Worm (Caenorhabditis elegans): ENCODE measurements around the gene ZC443.1.

Gene ZC443.1

ce11 chrV:12806190-12806589, 3.7 kb downstream of the ZC443.1 start, which contains the start of gene ZC443.7:
Gene ZC443.7 (plus strand): TSS chrV:12806490.
- TF ChIP-seq pag-3 (tag; optimal IDR thresholded peaks at IDR 0.05; ENCODE audit: borderline replicate concordance, insufficient read depth) = no peak
- no peak for TF ChIP-seq efl-1 (optimal IDR thresholded peaks at IDR 0.05)
- no peak for TF ChIP-seq efl-1 (GFP tag; optimal IDR thresholded peaks at IDR 0.05 in 1 of 2)
- TF ChIP-seq hlh-4 (tag; optimal IDR thresholded peaks at IDR 0.05) = no peak
- TF ChIP-seq mdl-1 (tag; optimal IDR thresholded peaks at IDR 0.05) = no peak
- no peak for TF ChIP-seq ceh-8 (GFP tag; optimal IDR thresholded peaks at IDR 0.05)
- TF ChIP-seq pax-3 (tag; optimal IDR thresholded peaks at IDR 0.05) = no peak

DNA sequence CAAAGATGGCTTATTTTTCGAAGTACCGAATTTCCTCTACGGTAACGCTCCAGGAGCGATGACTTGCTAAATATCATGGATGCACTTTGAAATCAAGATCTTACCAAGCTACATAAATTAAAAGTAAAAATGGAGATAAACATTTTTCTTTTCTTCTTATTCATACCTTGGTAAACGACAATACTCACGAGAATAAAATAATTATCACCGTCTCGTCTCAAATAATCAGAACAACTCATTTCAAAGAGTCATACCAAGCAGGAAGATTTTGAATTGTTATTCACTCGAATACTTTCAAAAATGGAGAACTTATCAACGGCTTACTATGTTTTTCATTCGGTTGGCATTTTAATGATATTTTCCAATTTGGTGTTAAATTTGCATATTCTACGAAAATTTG, 6.6 kb downstream of the ZC443.1 start, which contains the start of gene srbc-45:
TSS of gene srbc-45 (plus strand) at position 301 of the 400 bp plus-strand sequence.
- TF ChIP-seq tbx-2 (tag; optimal IDR thresholded peaks at IDR 0.05) (no peak), unc-30 (tag; optimal IDR thresholded peaks at IDR 0.05) (no peak), fkh-8 (tag; optimal IDR thresholded peaks at IDR 0.05) (no peak), ztf-4 (tag; optimal IDR thresholded peaks at IDR 0.05) (no peak), lsy-2 (tag; optimal IDR thresholded peaks at IDR 0.05) (no peak), dsc-1 (tag; optimal IDR thresholded peaks at IDR 0.05) (no peak), unc-98 (GFP tag; IDR thresholded peaks at IDR 0.05) (no peak), C34B4.2 (tag; optimal IDR thresholded peaks at IDR 0.05) (no peak), snu-23 (GFP tag; optimal IDR thresholded peaks at IDR 0.05) (no peak), blmp-1 (tag; optimal IDR thresholded peaks at IDR 0.05) (no peak), elt-2 (tag; optimal IDR thresholded peaks at IDR 0.05) (no peak), skn-1 (tag; optimal IDR thresholded peaks at IDR 0.05) (no peak), nhr-85 (tag) (no peak), lin-15B (tag; optimal IDR thresholded peaks at IDR 0.05) (no peak)

ce11 chrV:12800171-12800570, 9.7 kb downstream of the ZC443.1 start, which contains the start of gene ugt-3:
Gene ugt-3 (minus strand): TSS chrV:12800271.
- TF ChIP-seq lir-3 (tag; optimal IDR thresholded peaks at IDR 0.05; ENCODE audit: poor library complexity) (no peak), alr-1 (tag; optimal IDR thresholded peaks at IDR 0.05; ENCODE audit: borderline replicate concordance) (no peak), fkh-10 (GFP tag; optimal IDR thresholded peaks at IDR 0.05) (no peak), elt-3 (tag; optimal IDR thresholded peaks at IDR 0.05) (no peak), snu-23 (GFP tag; optimal IDR thresholded peaks at IDR 0.05) (no peak), zag-1 (tag; optimal IDR thresholded peaks at IDR 0.05) (no peak), fos-1 (tag; optimal IDR thresholded peaks at IDR 0.05) (no peak), nhr-19 (GFP tag; conservative IDR thresholded peaks at IDR 0.05) (no peak), ztf-11 (tag; optimal IDR thresholded peaks at IDR 0.05) (no peak), efl-1 (optimal IDR thresholded peaks at IDR 0.05) (no peak), efl-1 (GFP tag; optimal IDR thresholded peaks at IDR 0.05 in 1 of 2) (no peak), tlp-1 (tag; optimal IDR thresholded peaks at IDR 0.05) (no peak), mef-2 (tag; optimal IDR thresholded peaks at IDR 0.05) (no peak), hlh-17 (GFP tag; optimal IDR thresholded peaks at IDR 0.05; ENCODE audit: borderline replicate concordance) (no peak), nhr-76 (tag; optimal IDR thresholded peaks at IDR 0.05) (no peak), lin-14 (GFP tag; optimal IDR thresholded peaks at IDR 0.05) (no peak), ztf-4 (tag; optimal IDR thresholded peaks at IDR 0.05) (no peak), ces-1 (GFP tag; optimal IDR thresholded peaks at IDR 0.05) (no peak), unc-62 (GFP tag; optimal IDR thresholded peaks at IDR 0.05) (no peak), swsn-7 (tag; optimal IDR thresholded peaks at IDR 0.05) (no peak)

- TF ChIP-seq nhr-71 (tag; optimal IDR thresholded peaks at IDR 0.05) = no peak
- no peak for TF ChIP-seq sup-37 (GFP tag; optimal IDR thresholded peaks at IDR 0.05)
- TF ChIP-seq vab-15 (tag; optimal IDR thresholded peaks at IDR 0.05) = no peak
- no peak for TF ChIP-seq alr-1 (tag; optimal IDR thresholded peaks at IDR 0.05; ENCODE audit: borderline replicate concordance)
- TF ChIP-seq aly-2 (tag; optimal IDR thresholded peaks at IDR 0.05) = no peak
- TF ChIP-seq lin-39 (tag; optimal IDR thresholded peaks at IDR 0.05) = no peak
- TF ChIP-seq lir-3 (tag; optimal IDR thresholded peaks at IDR 0.05; ENCODE audit: poor library complexity) = no peak
Measured at ce11 chrV:12797992-12798391, 11.9 kb downstream of the ZC443.1 start, which contains the start of gene ugt-6. Gene ugt-6 (minus strand): TSS chrV:12798224.
